Fruit fly (Drosophila melanogaster) S2 (cell line): Measurements from ENCODE around the gene COX6B.

Experiments
- CG8478 ChIP-seq: fragments of >200 bp; optimal IDR thresholded peaks from 2 replicates; lab custom pipeline; 2018
- CTCF ChIP-seq, 2 experiments: fragments of >200 bp; optimal IDR thresholded peaks; 2 replicates each; lab custom pipeline; 2018

DNA sequence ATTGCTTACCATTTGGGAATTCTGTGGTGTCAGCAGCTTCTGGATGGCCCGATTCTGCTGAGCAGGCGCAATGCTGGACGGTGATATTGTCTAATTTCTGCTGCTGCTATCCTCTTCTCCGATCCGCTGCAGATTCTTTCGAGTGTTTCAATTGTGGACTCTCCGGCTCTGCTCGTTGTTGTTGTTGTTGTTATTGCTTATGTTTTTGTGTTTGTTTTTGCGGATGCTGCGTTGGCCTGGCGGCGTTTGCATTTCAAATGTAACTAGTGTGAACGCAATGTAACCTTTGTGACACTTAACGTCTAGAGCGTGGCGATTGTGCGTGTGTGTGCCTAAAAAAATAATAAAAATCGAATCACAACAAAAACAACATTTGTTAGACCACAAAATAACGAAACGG lies 32.2 kb downstream of the COX6B start:
- TF ChIP-seq CG8478 (lab: Kevin White, UChicago) (no peak), CTCF (optimal IDR thresholded peaks at IDR 0.05; lab: Kevin White, UChicago) (no peak)
